Worm (Caenorhabditis elegans) whole organism, L2 larva: Measurements from ENCODE around the gene fcd-2.

Experiments
- F13H6.1 ChIP-seq: sonication (generic microtip); optimal IDR thresholded peaks from 2 replicates; lab custom pipeline; 2016; ENCODE audit warnings: missing genetic modification characterization, missing compliant biosample characterization
- R02D3.7 ChIP-seq: fragments of 150-350 bp; optimal IDR thresholded peaks from 2 replicates; lab custom pipeline; 2014; ENCODE audit warnings: missing biosample characterization, missing genetic modification characterization
- Y55F3AM.14 ChIP-seq: fragments of 200-800 bp; sonication (Bioruptor generic); optimal IDR thresholded peaks from 2 replicates; lab custom pipeline; 2018; ENCODE audit warnings: mild to moderate bottlenecking, missing genetic modification characterization, missing compliant biosample characterization
- alr-1 ChIP-seq: fragments of 150-350 bp; optimal IDR thresholded peaks from 2 replicates; lab custom pipeline; 2014; ENCODE audit warnings: missing biosample characterization, missing genetic modification characterization
- aly-2 ChIP-seq: fragments of 150-350 bp; optimal IDR thresholded peaks from 2 replicates; lab custom pipeline; 2014; ENCODE audit warnings: missing biosample characterization, missing genetic modification characterization
- ceh-82 ChIP-seq: fragments of 150-350 bp; optimal IDR thresholded peaks from 2 replicates; lab custom pipeline; 2014; ENCODE audit warnings: missing biosample characterization, missing genetic modification characterization
- crh-2 ChIP-seq: sonication (generic microtip); optimal IDR thresholded peaks from 2 replicates; lab custom pipeline; 2017; ENCODE audit warnings: missing biosample characterization, missing genetic modification characterization
- fos-1 ChIP-seq: fragments of 150-350 bp; optimal IDR thresholded peaks from 2 replicates; lab custom pipeline; 2014; ENCODE audit warnings: missing biosample characterization, missing genetic modification characterization
- lin-11 ChIP-seq: fragments of 150-350 bp; sonication (generic microtip); optimal IDR thresholded peaks from 2 replicates; lab custom pipeline; 2014; ENCODE audit warnings: missing biosample characterization, missing genetic modification characterization, inconsistent platforms, mixed read lengths
- lin-13 ChIP-seq: fragments of 150-350 bp; optimal IDR thresholded peaks from 2 replicates; lab custom pipeline; 2014; ENCODE audit warnings: missing biosample characterization, missing genetic modification reagents, missing genetic modification characterization
- lin-39 ChIP-seq: fragments of 150-350 bp; optimal IDR thresholded peaks from 2 replicates; lab custom pipeline; 2014; ENCODE audit warnings: missing biosample characterization, missing genetic modification reagents, missing genetic modification characterization
- lsy-2 ChIP-seq, 2 experiments: fragments of 150-350 bp in 1 of 2; sonication (generic microtip) in 1 of 2; optimal IDR thresholded peaks; 2 replicates each; lab custom pipeline; 2014 to 2017; ENCODE audit warnings: missing biosample characterization in 2 of 2, missing genetic modification characterization in 2 of 2
- mdl-1 ChIP-seq, 2 experiments: fragments of 150-350 bp in 1 of 2; sonication (generic microtip) in 1 of 2; optimal IDR thresholded peaks; 2 replicates each; lab custom pipeline; 2017; ENCODE audit warnings: missing biosample characterization in 2 of 2, missing genetic modification characterization in 2 of 2
- nhr-10 ChIP-seq: sonication (generic microtip); optimal IDR thresholded peaks from 2 replicates; lab custom pipeline; 2017; ENCODE audit warnings: missing biosample characterization, missing genetic modification characterization
- nhr-11 ChIP-seq: fragments of 150-350 bp; optimal IDR thresholded peaks from 2 replicates; lab custom pipeline; 2014; ENCODE audit warnings: missing biosample characterization, missing genetic modification characterization
- nhr-129 ChIP-seq: fragments of 150-350 bp; optimal IDR thresholded peaks from 2 replicates; lab custom pipeline; 2014; ENCODE audit warnings: missing biosample characterization, missing genetic modification characterization
- nhr-21 ChIP-seq: fragments of 150-350 bp; optimal IDR thresholded peaks from 2 replicates; lab custom pipeline; 2014; ENCODE audit warnings: missing biosample characterization, missing genetic modification characterization
- nhr-237 ChIP-seq: fragments of 150-350 bp; optimal IDR thresholded peaks from 2 replicates; lab custom pipeline; 2014; ENCODE audit warnings: missing biosample characterization, missing genetic modification characterization
- nhr-25 ChIP-seq: fragments of 150-350 bp; sonication (generic microtip); optimal IDR thresholded peaks from 3 replicates; lab custom pipeline; 2014; ENCODE audit warnings: missing biosample characterization, missing genetic modification characterization
- nhr-6 ChIP-seq: fragments of 150-350 bp; optimal IDR thresholded peaks from 2 replicates; lab custom pipeline; 2014; ENCODE audit warnings: missing biosample characterization, missing genetic modification characterization
- sem-4 ChIP-seq: fragments of 150-350 bp; optimal IDR thresholded peaks from 2 replicates; lab custom pipeline; 2014; ENCODE audit warnings: missing biosample characterization, missing genetic modification reagents, missing genetic modification characterization
- skn-1 ChIP-seq: sonication (generic microtip); optimal IDR thresholded peaks from 2 replicates; lab custom pipeline; 2017; ENCODE audit warnings: missing biosample characterization, missing genetic modification characterization
- sma-9 ChIP-seq, 2 experiments: fragments of 150-350 bp in 1 of 2; sonication (generic microtip) in 1 of 2; optimal IDR thresholded peaks; 2 replicates each; lab custom pipeline; 2014 to 2016; ENCODE audit warnings: missing genetic modification characterization in 2 of 2, mild to moderate bottlenecking in 1 of 2, missing biosample characterization in 1 of 2, missing compliant biosample characterization in 1 of 2, missing genetic modification reagents in 1 of 2, moderate library complexity in 1 of 2
- snpc-4 ChIP-seq: fragments of 150-350 bp; optimal IDR thresholded peaks from 2 replicates; lab custom pipeline; 2014; ENCODE audit warnings: missing biosample characterization, missing genetic modification characterization
- unc-39 ChIP-seq: fragments of 150-350 bp; optimal IDR thresholded peaks from 2 replicates; lab custom pipeline; 2014; ENCODE audit warnings: missing biosample characterization, missing genetic modification characterization
- unc-55 ChIP-seq: fragments of 150-350 bp; sonication (generic microtip); optimal IDR thresholded peaks from 3 replicates; lab custom pipeline; 2014; ENCODE audit warnings: missing biosample characterization, missing genetic modification reagents, missing genetic modification characterization
- zag-1 ChIP-seq: fragments of 150-350 bp; optimal IDR thresholded peaks from 2 replicates; lab custom pipeline; 2014; ENCODE audit warnings: missing biosample characterization, missing genetic modification characterization
- ztf-11 ChIP-seq: sonication (generic microtip); optimal IDR thresholded peaks from 2 replicates; lab custom pipeline; 2017; ENCODE audit warnings: missing biosample characterization, missing genetic modification characterization
- ztf-4 ChIP-seq: fragments of 150-350 bp; optimal IDR thresholded peaks from 2 replicates; lab custom pipeline; 2014; ENCODE audit warnings: missing biosample characterization, missing genetic modification characterization

Gene fcd-2

DNA sequence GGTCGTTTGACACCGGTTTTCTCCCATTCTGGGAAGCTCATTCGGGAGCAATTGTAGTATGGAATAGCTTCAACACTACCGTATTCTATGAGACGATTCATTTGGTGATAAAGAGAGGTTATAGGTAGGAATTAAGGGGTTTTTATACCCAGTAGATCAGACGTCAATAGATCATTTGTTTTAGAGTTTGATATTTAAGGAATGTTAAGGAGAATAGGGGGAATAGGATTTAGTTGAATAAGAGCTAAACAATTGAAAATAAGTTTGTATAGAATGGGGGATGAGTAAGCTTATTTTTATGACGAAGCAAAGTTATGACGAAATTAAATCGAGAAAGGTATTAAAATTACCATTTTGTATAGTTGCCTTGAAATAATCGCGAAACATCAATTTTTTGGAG is 27.8 kb downstream of the fcd-2 start, which contains the start of gene srt-47:
Gene srt-47, minus strand, starts transcription at position 101 of the 400 bp plus-strand sequence.
- TF ChIP-seq aly-2 (tag; lab: Kevin White, UChicago) (no peak), unc-39 (no peak)

DNA sequence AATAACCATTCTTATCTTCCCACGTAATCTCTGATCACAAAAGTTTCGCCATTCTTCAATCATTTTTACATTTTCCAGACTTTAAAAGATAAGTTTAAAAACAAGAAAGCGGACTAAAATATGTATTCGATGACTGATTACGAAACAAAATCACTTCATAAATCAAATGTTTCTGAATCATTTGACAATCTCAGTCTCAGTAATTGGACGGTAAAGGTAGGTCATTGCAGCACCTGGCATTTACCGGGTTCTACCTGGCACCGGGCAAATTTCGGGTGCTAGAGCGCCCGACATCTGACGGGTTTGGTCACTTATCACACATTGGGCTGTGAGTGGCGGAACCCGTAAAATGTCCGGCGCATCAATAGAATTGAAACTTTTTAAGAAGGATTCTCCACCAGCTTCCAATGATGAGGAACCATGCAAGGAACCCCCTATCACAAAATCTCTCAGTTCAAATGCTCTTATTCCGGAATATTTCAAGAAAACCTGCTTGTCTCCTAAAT is 30.6 kb downstream of the fcd-2 start, which contains the start of gene Y41E3.19:
Gene Y41E3.19, plus strand, starts transcription at position 51 of the 506 bp plus-strand sequence.
- no peak for TF ChIP-seq aly-2 (tag; lab: Kevin White, UChicago)
- TF ChIP-seq F13H6.1 (tag; lab: Kevin White, UChicago) = no peak
- TF ChIP-seq sma-9 (GFP tag; optimal IDR thresholded peaks at IDR 0.05; lab: Kevin White, UChicago) = no peak
- TF ChIP-seq sma-9 (tag; optimal IDR thresholded peaks at IDR 0.05; lab: Kevin White, UChicago) = no peak
- TF ChIP-seq alr-1 (tag; lab: Kevin White, UChicago) = no peak
- TF ChIP-seq nhr-10 (tag; lab: Kevin White, UChicago) = no peak
- no peak for TF ChIP-seq snpc-4
- no peak for TF ChIP-seq nhr-11 (tag; lab: Kevin White, UChicago)
- no peak for TF ChIP-seq unc-39
- no peak for TF ChIP-seq sem-4
- no peak for TF ChIP-seq unc-55 (GFP tag; lab: Kevin White, UChicago)
- TF ChIP-seq ztf-11 (tag; lab: Kevin White, UChicago) = no peak
- no peak for TF ChIP-seq skn-1
- TF ChIP-seq nhr-6 (tag; lab: Kevin White, UChicago) = no peak
- no peak for TF ChIP-seq lin-13 (GFP tag; lab: Kevin White, UChicago)
- no peak for TF ChIP-seq nhr-129 (tag; lab: Kevin White, UChicago)

DNA sequence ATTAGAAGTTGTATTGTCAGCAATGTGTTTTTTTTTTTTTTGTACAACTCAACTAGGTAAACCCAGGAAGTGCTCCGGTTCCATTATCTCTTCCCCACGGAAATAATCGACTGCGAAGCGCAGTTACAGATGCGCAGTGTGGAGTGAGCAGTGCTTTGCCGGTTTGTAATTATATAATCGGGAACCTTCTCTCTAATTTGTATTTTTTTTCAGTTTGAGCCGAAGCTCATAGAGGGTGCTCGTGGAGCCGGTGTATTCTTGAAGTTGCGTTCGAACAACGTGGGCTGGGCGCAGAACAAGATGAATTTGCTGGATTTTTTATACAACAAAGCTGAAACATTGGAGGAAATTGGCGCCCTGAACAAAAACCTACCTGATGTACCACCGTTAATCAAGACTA is 32.5 kb downstream of the fcd-2 start, which contains the start of gene Y41E3.13:
Gene Y41E3.13, plus strand, starts transcription at position 301 of the 400 bp plus-strand sequence.
- no peak for TF ChIP-seq mdl-1 (tag; optimal IDR thresholded peaks at IDR 0.05; lab: Kevin White, UChicago)
- no peak for TF ChIP-seq nhr-237 (tag; lab: Kevin White, UChicago)
- no peak for TF ChIP-seq R02D3.7 (tag; lab: Kevin White, UChicago)

DNA sequence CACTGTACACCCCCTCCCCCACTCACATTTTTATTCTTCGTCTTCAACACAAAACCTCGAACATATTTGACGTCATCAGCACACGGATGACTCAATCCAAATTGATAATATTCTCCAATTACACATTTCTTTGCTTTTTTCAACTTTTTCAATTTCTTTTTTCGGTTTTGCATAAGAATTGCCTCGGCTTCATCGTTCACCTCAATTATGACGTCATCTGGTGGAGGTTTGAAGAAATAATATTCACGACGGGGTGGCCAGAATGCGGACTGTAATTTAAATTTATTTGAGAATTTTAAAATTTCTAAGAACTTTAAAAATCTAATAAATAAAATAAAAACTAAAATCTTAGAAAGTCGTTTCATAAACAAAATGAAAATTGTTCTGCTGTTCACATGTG is 38.3 kb downstream of the fcd-2 start:
- no peak for TF ChIP-seq crh-2 (tag; lab: Kevin White, UChicago)
- TF ChIP-seq F13H6.1 (tag; lab: Kevin White, UChicago) = no peak
- TF ChIP-seq nhr-129 (tag; lab: Kevin White, UChicago) = no peak
- TF ChIP-seq lin-13 (GFP tag; lab: Kevin White, UChicago) = no peak
- no peak for TF ChIP-seq zag-1 (tag; lab: Kevin White, UChicago)
- TF ChIP-seq ztf-4 = no peak
- no peak for TF ChIP-seq nhr-6 (tag; lab: Kevin White, UChicago)
- TF ChIP-seq nhr-237 (tag; lab: Kevin White, UChicago) = no peak
- TF ChIP-seq nhr-25 (tag; lab: Kevin White, UChicago) = no peak

DNA sequence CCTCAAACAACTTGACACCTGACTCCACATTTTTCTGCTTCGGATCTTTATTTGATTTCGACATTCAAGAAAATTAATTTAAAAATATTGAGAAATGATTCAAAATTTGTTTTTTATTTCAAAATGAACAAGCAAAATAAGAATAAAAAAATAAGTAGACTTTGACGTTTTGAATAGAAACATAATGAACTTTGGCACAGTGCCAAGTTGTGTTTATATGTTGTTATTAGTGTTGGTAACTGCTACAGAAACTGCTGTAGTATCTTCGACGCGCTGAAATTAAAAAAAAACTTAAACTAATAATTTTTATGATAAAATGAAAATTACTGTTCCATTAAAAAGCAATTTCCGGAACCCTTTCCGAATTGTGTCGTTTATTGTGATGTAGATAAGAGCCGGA is 40.1 kb downstream of the fcd-2 start, which contains the start of gene Y41E3.18:
Gene Y41E3.18, minus strand, starts transcription at position 101 of the 400 bp plus-strand sequence.
- TF ChIP-seq lsy-2 (tag; optimal IDR thresholded peaks at IDR 0.05; lab: Kevin White, UChicago) (no peak), nhr-25 (tag; lab: Kevin White, UChicago) (no peak), lin-11 (tag; lab: Kevin White, UChicago) (no peak), zag-1 (tag; lab: Kevin White, UChicago) (no peak), lin-39 (no peak), Y55F3AM.14 (no peak), sma-9 (GFP tag; optimal IDR thresholded peaks at IDR 0.05; lab: Kevin White, UChicago) (no peak), sma-9 (tag; optimal IDR thresholded peaks at IDR 0.05; lab: Kevin White, UChicago) (no peak), nhr-11 (tag; lab: Kevin White, UChicago) (no peak)

DNA sequence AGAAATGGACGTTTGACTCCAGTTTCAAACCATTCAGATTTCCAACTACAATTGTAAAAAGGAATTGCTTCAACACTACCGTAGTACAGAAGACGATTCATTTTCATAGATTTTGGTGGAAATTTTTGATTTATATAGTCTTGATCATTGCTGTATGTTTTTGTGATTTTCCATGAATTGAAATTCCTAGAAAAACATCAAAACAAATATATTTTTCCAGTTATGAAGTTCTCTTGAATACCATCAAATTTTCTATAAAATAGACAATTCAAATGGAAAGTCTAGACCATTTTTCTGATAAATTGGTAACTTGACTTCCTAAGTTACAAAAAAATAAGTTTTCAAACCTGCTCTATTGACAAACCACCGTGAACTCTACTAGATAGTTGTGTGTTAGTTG is 43.3 kb downstream of the fcd-2 start, which contains the start of gene srt-48:
Gene srt-48, minus strand, starts transcription at position 101 of the 400 bp plus-strand sequence.
- TF ChIP-seq lin-13 (GFP tag; lab: Kevin White, UChicago) = no peak
- no peak for TF ChIP-seq nhr-129 (tag; lab: Kevin White, UChicago)

DNA sequence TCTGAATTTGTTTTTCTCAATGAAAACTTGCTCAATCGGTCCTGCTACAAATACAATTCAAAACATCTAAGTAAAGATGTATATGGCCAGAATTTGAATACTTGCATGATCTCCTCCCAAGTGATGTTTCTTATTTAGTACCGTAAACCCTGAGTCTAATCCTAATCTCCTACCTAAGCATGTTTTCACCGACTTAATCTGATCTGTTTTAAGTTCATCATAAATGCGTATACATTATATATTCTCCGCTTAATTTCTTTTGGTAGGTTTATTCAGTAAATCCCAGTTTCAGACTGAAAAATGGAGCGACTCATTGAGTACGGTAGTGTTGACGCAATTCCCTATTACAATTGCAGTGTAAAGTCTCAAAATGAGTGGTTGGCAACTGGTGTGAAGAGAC is 48.9 kb downstream of the fcd-2 start, which contains the start of gene srt-50:
Gene srt-50, plus strand, starts transcription at position 301 of the 400 bp plus-strand sequence.
- TF ChIP-seq ceh-82 (tag; lab: Kevin White, UChicago) = no peak
- no peak for TF ChIP-seq nhr-6 (tag; lab: Kevin White, UChicago)
- TF ChIP-seq fos-1 (tag; lab: Kevin White, UChicago) = no peak
- no peak for TF ChIP-seq nhr-21 (tag; lab: Kevin White, UChicago)
- TF ChIP-seq aly-2 (tag; lab: Kevin White, UChicago) = no peak
- TF ChIP-seq unc-39 = no peak
- TF ChIP-seq nhr-25 (tag; lab: Kevin White, UChicago) = no peak
- TF ChIP-seq sma-9 (GFP tag; optimal IDR thresholded peaks at IDR 0.05; lab: Kevin White, UChicago) = no peak
- TF ChIP-seq sma-9 (tag; optimal IDR thresholded peaks at IDR 0.05; lab: Kevin White, UChicago) = no peak
- no peak for TF ChIP-seq R02D3.7 (tag; lab: Kevin White, UChicago)
- TF ChIP-seq, all 48 proteins: peak for 0
